Fruit fly (Drosophila melanogaster) whole organism, embryonic: ENCODE results near the gene CG34288.

Source experiments
- Aef1 ChIP-seq: fragments of 200-800 bp; sonication (Bioruptor generic); IDR thresholded peaks from 3 replicates; pipeline ENCODE4 v1.3.6; 2022; ENCODE audit warnings: missing biosample characterization, missing genetic modification characterization
- Awh ChIP-seq: fragments of 200-800 bp; sonication (Bioruptor generic); IDR thresholded peaks from 2 replicates; pipeline ENCODE4, ENCODE4 v1.3.6; 2022; ENCODE audit warnings: missing biosample characterization, missing genetic modification characterization
- CG10147 ChIP-seq: fragments of 200-800 bp; sonication (Bioruptor generic); optimal IDR thresholded peaks from 2 replicates; lab custom pipeline; 2019; ENCODE audit warnings: missing biosample characterization, mild to moderate bottlenecking, missing genetic modification characterization, moderate library complexity
- CG10565 ChIP-seq: fragments of 200-800 bp; sonication (Bioruptor generic); optimal IDR thresholded peaks from 3 replicates; lab custom pipeline; 2016; ENCODE audit warnings: missing biosample characterization, mild to moderate bottlenecking, missing genetic modification characterization
- CG11504 ChIP-seq: fragments of 200-800 bp; sonication (Bioruptor generic); optimal IDR thresholded peaks from 3 replicates; lab custom pipeline; 2019; ENCODE audit warnings: missing biosample characterization, mild to moderate bottlenecking, missing genetic modification characterization, moderate library complexity
- CG13287 ChIP-seq: fragments of 200-800 bp; sonication (Bioruptor generic); IDR thresholded peaks from 2 replicates; pipeline ENCODE4 v1.3.6; 2022; ENCODE audit warnings: missing biosample characterization, missing genetic modification characterization; ENCODE audit not compliant: partially characterized antibody
- CG15269 ChIP-seq: fragments of 200-800 bp; sonication (Bioruptor generic); optimal IDR thresholded peaks from 2 replicates; lab custom pipeline; 2018; ENCODE audit warnings: missing biosample characterization, mild to moderate bottlenecking, missing genetic modification characterization, moderate library complexity
- CG1602 ChIP-seq: fragments of 200-800 bp; sonication (Bioruptor generic); optimal IDR thresholded peaks from 3 replicates; lab custom pipeline; 2016; ENCODE audit warnings: missing biosample characterization, missing genetic modification characterization
- CG1603 ChIP-seq: fragments of 200-800 bp; sonication (Bioruptor generic); optimal IDR thresholded peaks from 2 replicates; lab custom pipeline; 2019; ENCODE audit warnings: missing biosample characterization, mild to moderate bottlenecking, missing genetic modification characterization, moderate library complexity
- CG16813 ChIP-seq: fragments of 200-800 bp; sonication (Bioruptor generic); IDR thresholded peaks from 3 replicates; pipeline ENCODE4 v1.3.6; 2022; ENCODE audit warnings: missing biosample characterization, missing genetic modification characterization; ENCODE audit not compliant: partially characterized antibody
- CG17612 ChIP-seq: fragments of 200-800 bp; sonication (Bioruptor generic); IDR thresholded peaks from 2 replicates; pipeline ENCODE4 v1.3.6; 2022; ENCODE audit warnings: missing biosample characterization, missing genetic modification characterization
- CG18476 ChIP-seq: fragments of 200-800 bp; sonication (Bioruptor generic); optimal IDR thresholded peaks from 2 replicates; lab custom pipeline; 2016; ENCODE audit warnings: missing biosample characterization, mild to moderate bottlenecking, missing genetic modification characterization
- CG2202 ChIP-seq: fragments of 200-800 bp; sonication (Bioruptor generic); optimal IDR thresholded peaks from 2 replicates; lab custom pipeline; 2018; ENCODE audit warnings: missing biosample characterization, mild to moderate bottlenecking, missing genetic modification characterization
- CG33557 ChIP-seq: fragments of 200-800 bp; sonication (Bioruptor generic); optimal IDR thresholded peaks from 2 replicates; lab custom pipeline; 2019; ENCODE audit warnings: missing biosample characterization, mild to moderate bottlenecking, missing genetic modification characterization, moderate library complexity
- CG3995 ChIP-seq: fragments of 200-800 bp; sonication (Bioruptor generic); optimal IDR thresholded peaks from 3 replicates; lab custom pipeline; 2016; ENCODE audit warnings: missing biosample characterization, missing genetic modification characterization
- CG4730 ChIP-seq: fragments of 200-800 bp; sonication (Bioruptor generic); IDR thresholded peaks from 2 replicates; pipeline ENCODE4 v1.3.6; 2022; ENCODE audit warnings: missing biosample characterization, missing genetic modification characterization
- CG7556 ChIP-seq: fragments of 200-800 bp; sonication (Bioruptor generic); optimal IDR thresholded peaks from 2 replicates; lab custom pipeline; 2017; ENCODE audit warnings: missing biosample characterization, mild to moderate bottlenecking, missing genetic modification characterization
- CG7963 ChIP-seq: fragments of 200-800 bp; sonication (Bioruptor generic); IDR thresholded peaks from 3 replicates; pipeline ENCODE4 v1.3.6; 2022; ENCODE audit warnings: missing biosample characterization, missing genetic modification characterization; ENCODE audit not compliant: partially characterized antibody
- CG9437 ChIP-seq: fragments of 200-800 bp; sonication (Bioruptor generic); optimal IDR thresholded peaks from 2 replicates; lab custom pipeline; 2018; ENCODE audit warnings: missing biosample characterization, mild to moderate bottlenecking, missing genetic modification characterization
- Deaf1 ChIP-seq: fragments of 200-800 bp; optimal IDR thresholded peaks from 3 replicates; lab custom pipeline; 2019; ENCODE audit warnings: missing biosample characterization, mild to moderate bottlenecking, missing genetic modification characterization, moderate library complexity
- Dfd ChIP-seq, 2 experiments: fragments of >200 bp; optimal IDR thresholded peaks; 2 replicates each; lab custom pipeline; 2017; ENCODE audit warnings: missing biosample characterization in 2 of 2, missing genetic modification characterization in 2 of 2
- Hr39 ChIP-seq: fragments of >200 bp; optimal IDR thresholded peaks from 2 replicates; lab custom pipeline; 2017
- Meics ChIP-seq: fragments of 200-800 bp; sonication (Bioruptor generic); optimal IDR thresholded peaks from 2 replicates; lab custom pipeline; 2017; ENCODE audit warnings: missing biosample characterization, mild to moderate bottlenecking, missing genetic modification characterization
- NK7.1 ChIP-seq: fragments of 200-800 bp; sonication (Bioruptor generic); optimal IDR thresholded peaks from 3 replicates; lab custom pipeline; 2016; ENCODE audit warnings: missing biosample characterization, missing genetic modification characterization
- NfI ChIP-seq: fragments of 200-800 bp; sonication (Bioruptor generic); optimal IDR thresholded peaks from 3 replicates; lab custom pipeline; 2018; ENCODE audit warnings: missing biosample characterization, mild to moderate bottlenecking, missing genetic modification characterization, moderate library complexity
- Pdp1 ChIP-seq, 2 experiments: fragments of 200-800 bp; sonication (Bioruptor generic); optimal IDR thresholded peaks; 3 replicates each; lab custom pipeline; 2016; ENCODE audit warnings: missing biosample characterization in 2 of 2, missing genetic modification characterization in 2 of 2, mild to moderate bottlenecking in 1 of 2, moderate library complexity in 1 of 2
- Usf ChIP-seq: fragments of 200-800 bp; sonication (Bioruptor generic); optimal IDR thresholded peaks from 2 replicates; lab custom pipeline; 2017; ENCODE audit warnings: missing genotype, missing biosample characterization, missing genetic modification characterization
- abd-A ChIP-seq: fragments of 200-800 bp; sonication (Bioruptor generic); optimal IDR thresholded peaks from 3 replicates; lab custom pipeline; 2019; ENCODE audit warnings: missing biosample characterization, mild to moderate bottlenecking, missing genetic modification characterization, moderate library complexity
- btn ChIP-seq: fragments of 200-800 bp; sonication (Bioruptor generic); optimal IDR thresholded peaks from 2 replicates; lab custom pipeline; 2016; ENCODE audit warnings: missing biosample characterization, missing genetic modification characterization
- cas ChIP-seq: fragments of 200-800 bp; sonication (Bioruptor generic); IDR thresholded peaks from 2 replicates; pipeline ENCODE4 v1.3.6; 2022; ENCODE audit warnings: missing biosample characterization, missing genetic modification characterization
- chinmo ChIP-seq: fragments of 200-800 bp; sonication (Bioruptor generic); IDR thresholded peaks from 4 replicates; pipeline ENCODE4 v1.3.6; 2022; ENCODE audit warnings: missing biosample characterization, missing genetic modification characterization; ENCODE audit not compliant: partially characterized antibody
- crc ChIP-seq: fragments of 200-800 bp; sonication (Bioruptor generic); optimal IDR thresholded peaks from 2 replicates; lab custom pipeline; 2016; ENCODE audit warnings: missing biosample characterization, missing genetic modification characterization
- ind ChIP-seq: fragments of 200-800 bp; sonication (Bioruptor generic); optimal IDR thresholded peaks from 3 replicates; lab custom pipeline; 2016; ENCODE audit warnings: missing biosample characterization, missing genetic modification characterization
- klu ChIP-seq: fragments of 200-800 bp; sonication (Bioruptor generic); IDR thresholded peaks from 2 replicates; pipeline ENCODE4 v1.3.6; 2022; ENCODE audit warnings: missing biosample characterization, missing genetic modification characterization
- lola ChIP-seq, 3 experiments: fragments of >200 bp in 2 of 3; fragments of 200-800 bp in 1 of 3; sonication (Bioruptor generic) in 1 of 3; optimal IDR thresholded peaks; 2 replicates each; lab custom pipeline; 2017 to 2019; ENCODE audit warnings: missing biosample characterization in 3 of 3, missing genetic modification characterization in 3 of 3, mild to moderate bottlenecking in 1 of 3, moderate library complexity in 1 of 3
- otp ChIP-seq: fragments of 200-800 bp; sonication (Bioruptor generic); IDR thresholded peaks from 3 replicates; pipeline ENCODE4, ENCODE4 v1.3.6; 2022; ENCODE audit warnings: missing biosample characterization, missing genetic modification characterization
- pnt ChIP-seq: fragments of 200-800 bp; sonication (Bioruptor generic); optimal IDR thresholded peaks from 3 replicates; lab custom pipeline; 2016; ENCODE audit warnings: missing biosample characterization, missing genetic modification characterization
- pum ChIP-seq: fragments of 200-800 bp; sonication (Bioruptor generic); optimal IDR thresholded peaks from 2 replicates; lab custom pipeline; 2016; ENCODE audit warnings: missing biosample characterization, missing genetic modification characterization
- sisA ChIP-seq: fragments of 200-800 bp; sonication (Bioruptor generic); IDR thresholded peaks from 2 replicates; pipeline ENCODE4 v1.3.6; 2022; ENCODE audit warnings: missing biosample characterization, missing genetic modification characterization
- sr ChIP-seq: fragments of 200-800 bp; sonication (Bioruptor generic); IDR thresholded peaks from 3 replicates; pipeline ENCODE4 v1.3.6; 2022; ENCODE audit warnings: missing biosample characterization, missing genetic modification characterization
- stwl ChIP-seq: fragments of 200-800 bp; sonication (Bioruptor generic); optimal IDR thresholded peaks from 3 replicates; lab custom pipeline; 2018; ENCODE audit warnings: missing biosample characterization, mild to moderate bottlenecking, missing genetic modification characterization, moderate library complexity
- sug ChIP-seq: fragments of 200-800 bp; optimal IDR thresholded peaks from 2 replicates; lab custom pipeline; 2019; ENCODE audit warnings: missing biosample characterization, mild to moderate bottlenecking, missing genetic modification characterization, moderate library complexity
- trem ChIP-seq: fragments of 200-800 bp; optimal IDR thresholded peaks from 3 replicates; lab custom pipeline; 2019; ENCODE audit warnings: missing biosample characterization, mild to moderate bottlenecking, missing genetic modification characterization, moderate library complexity
- tx ChIP-seq: fragments of 200-800 bp; sonication (Bioruptor generic); optimal IDR thresholded peaks from 2 replicates; lab custom pipeline; 2016; ENCODE audit warnings: missing biosample characterization, missing genetic modification characterization
- vfl ChIP-seq: fragments of 200-800 bp; sonication (Bioruptor generic); optimal IDR thresholded peaks from 2 replicates; lab custom pipeline; 2016; ENCODE audit warnings: missing biosample characterization, missing genetic modification characterization
- wek ChIP-seq: fragments of 200-800 bp; sonication (Bioruptor generic); optimal IDR thresholded peaks from 3 replicates; lab custom pipeline; 2018; ENCODE audit warnings: missing biosample characterization, mild to moderate bottlenecking, missing genetic modification characterization, moderate library complexity
- wor ChIP-seq: fragments of 200-800 bp; sonication (Bioruptor generic); IDR thresholded peaks from 2 replicates; pipeline ENCODE4 v1.3.6; 2022; ENCODE audit warnings: missing biosample characterization, missing genetic modification characterization
- zen2 ChIP-seq: fragments of 200-800 bp; sonication (Bioruptor generic); IDR thresholded peaks from 3 replicates; pipeline ENCODE4 v1.3.6; 2022; ENCODE audit warnings: missing biosample characterization, missing genetic modification characterization; ENCODE audit not compliant: partially characterized antibody

The CG34288 gene

dm6 chr3R:22432200-22432804 lies 14.8 kb downstream of the CG34288 start (continued):
- TF ChIP-seq sr (GFP tag; lab: Robert Waterston, UW) (0 out of 3 replicates have a peak, but pooled peaks have one; percentile 2), Awh (peak; percentile 70), wek (GFP tag; lab: Kevin White, UChicago) (no peak), CG15269 (tag; lab: Kevin White, UChicago) (peak; percentile 77), CG2202 (tag; lab: Kevin White, UChicago) (no peak), sisA (no peak), Pdp1 (GFP tag; optimal IDR thresholded peaks at IDR 0.05; lab: Kevin White, UChicago) (peak in 1 of 2 experiments; percentile 9), abd-A (tag; lab: Kevin White, UChicago) (peak; percentile 96), CG17612 (no peak)
- TF ChIP-seq, all 482 proteins: peak for 11

- TF ChIP-seq Dfd (GFP tag; optimal IDR thresholded peaks at IDR 0.05; lab: Kevin White, UChicago), result no peak
- no peak for TF ChIP-seq Meics (GFP tag; lab: Kevin White, UChicago)
- TF ChIP-seq CG4730 (GFP tag; lab: Robert Waterston, UW), result no peak
- TF ChIP-seq Hr39 (lab: Kevin White, UChicago), result no peak
- TF ChIP-seq Pdp1 (GFP tag; optimal IDR thresholded peaks at IDR 0.05; lab: Kevin White, UChicago), result peak in 1 of 2 experiments; percentile 91
- no peak for TF ChIP-seq ind (GFP tag; lab: Kevin White, UChicago)
- no peak for TF ChIP-seq CG18476 (GFP tag; lab: Kevin White, UChicago)
- TF ChIP-seq CG1602 (GFP tag; lab: Kevin White, UChicago), result no peak
- no peak for TF ChIP-seq vfl (GFP tag; lab: Kevin White, UChicago)
- no peak for TF ChIP-seq wor
- no peak for TF ChIP-seq sug (tag; lab: Kevin White, UChicago)
- TF ChIP-seq CG13287, result peak; percentile 54
- no peak for TF ChIP-seq tx (GFP tag; lab: Kevin White, UChicago)
- TF ChIP-seq pnt (GFP tag; lab: Kevin White, UChicago), result no peak
- TF ChIP-seq otp, result 0 out of 3 replicates have a peak, but pooled peaks have one; percentile 2
- no peak for TF ChIP-seq pum
- TF ChIP-seq klu (GFP tag; lab: Robert Waterston, UW), result no peak
- TF ChIP-seq CG16813 (GFP tag; lab: Robert Waterston, UW), result 0 out of 3 replicates have a peak, but pooled peaks have one; percentile 22
- no peak for TF ChIP-seq CG7963
- no peak for TF ChIP-seq zen2 (GFP tag; lab: Robert Waterston, UW)
- peak; percentile 91 for TF ChIP-seq CG9437 (GFP tag; lab: Kevin White, UChicago)
- TF ChIP-seq NK7.1 (GFP tag; lab: Kevin White, UChicago), result no peak
- TF ChIP-seq CG10147 (GFP tag; lab: Kevin White, UChicago), result no peak
- no peak for TF ChIP-seq CG10565
- no peak for TF ChIP-seq CG7556 (GFP tag; lab: Kevin White, UChicago)
- no peak for TF ChIP-seq cas (GFP tag; lab: Robert Waterston, UW)
- TF ChIP-seq CG3995 (GFP tag; lab: Kevin White, UChicago), result no peak
- no peak for TF ChIP-seq btn (GFP tag; lab: Kevin White, UChicago)
- no peak for TF ChIP-seq CG33557 (GFP tag; lab: Kevin White, UChicago)
- no peak for TF ChIP-seq trem (tag; lab: Kevin White, UChicago)
- no peak for TF ChIP-seq NfI (GFP tag; lab: Kevin White, UChicago)
- no peak for TF ChIP-seq stwl (tag; lab: Kevin White, UChicago)
- TF ChIP-seq CG11504 (tag; lab: Kevin White, UChicago), result peak; percentile 93
- TF ChIP-seq Usf, result no peak
- TF ChIP-seq lola (GFP tag; optimal IDR thresholded peaks at IDR 0.05; lab: Kevin White, UChicago), result no peak
- TF ChIP-seq chinmo, result no peak
- TF ChIP-seq crc, result no peak
- no peak for TF ChIP-seq CG1603 (tag; lab: Kevin White, UChicago)
- no peak for TF ChIP-seq Aef1 (GFP tag; lab: Robert Waterston, UW)
- TF ChIP-seq Deaf1 (tag; lab: Kevin White, UChicago), result no peak
These were observed 22.4 kb downstream of the CG34288 start, which contains the start of gene pinta for dm6 chr3R:22424602-22425190. Gene pinta (minus strand): TSS chr3R:22424929.
